Worm (Caenorhabditis elegans): Measurements from ENCODE around the gene his-41.

his-41 gene

DNA sequence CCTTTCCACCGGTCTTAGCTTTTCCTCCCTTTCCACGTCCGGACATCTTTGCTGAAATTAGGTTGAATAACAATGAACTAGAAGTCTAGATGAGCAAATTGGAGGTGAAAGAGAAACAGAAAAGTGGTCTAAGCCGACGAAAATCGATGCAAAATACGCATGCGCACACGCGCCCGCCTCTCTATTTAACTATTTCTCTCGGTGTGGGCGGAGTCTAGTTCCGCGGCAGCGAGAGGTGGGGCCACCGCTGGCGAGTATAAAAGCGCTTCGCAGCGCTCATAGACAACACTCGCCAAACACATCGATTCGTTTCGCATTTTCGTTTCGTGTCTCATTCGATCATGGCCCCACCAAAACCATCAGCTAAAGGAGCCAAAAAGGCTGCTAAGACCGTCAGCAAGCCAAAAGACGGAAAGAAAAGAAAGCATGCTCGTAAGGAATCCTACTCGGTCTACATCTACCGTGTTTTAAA lies at the start of gene his-41, which contains the start of gene his-35:
TSS of gene his-41 (plus strand) at position 299 of the 472 bp plus-strand sequence.
TSS of gene his-35 (minus strand) at position 51 of the 472 bp plus-strand sequence.
- no peak for TF ChIP-seq W03F9.2 (tag; optimal IDR thresholded peaks at IDR 0.05)
- TF ChIP-seq dao-5 (tag; optimal IDR thresholded peaks at IDR 0.05): no peak
- TF ChIP-seq him-1 (tag; optimal IDR thresholded peaks at IDR 0.05): no peak

DNA sequence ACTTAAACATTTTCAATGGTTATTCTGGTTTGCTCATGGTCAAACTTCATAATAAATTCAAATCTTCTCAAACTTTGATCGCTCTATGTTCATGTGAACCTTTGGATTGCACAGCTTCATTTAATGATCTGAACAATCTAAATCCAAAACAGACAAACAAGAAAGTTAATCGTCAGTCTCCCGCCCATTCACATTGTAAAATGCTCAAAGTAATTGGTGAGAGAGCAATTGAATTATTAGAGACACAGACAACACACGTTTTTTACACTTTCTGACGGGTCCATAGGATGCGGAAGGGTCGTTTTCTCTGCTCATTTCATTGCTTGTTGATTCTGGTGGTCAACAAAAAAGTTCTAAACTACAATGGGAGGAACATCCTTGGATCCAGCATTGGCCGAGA lies 48.6 kb upstream of the his-41 start, which contains the start of gene gsnl-1:
TSS of gene gsnl-1 (plus strand) at position 301 of the 400 bp plus-strand sequence.
- no peak for TF ChIP-seq W03F9.2 (tag; optimal IDR thresholded peaks at IDR 0.05)
- TF ChIP-seq dao-5 (tag; optimal IDR thresholded peaks at IDR 0.05): no peak
- TF ChIP-seq him-1 (tag; optimal IDR thresholded peaks at IDR 0.05): no peak

DNA sequence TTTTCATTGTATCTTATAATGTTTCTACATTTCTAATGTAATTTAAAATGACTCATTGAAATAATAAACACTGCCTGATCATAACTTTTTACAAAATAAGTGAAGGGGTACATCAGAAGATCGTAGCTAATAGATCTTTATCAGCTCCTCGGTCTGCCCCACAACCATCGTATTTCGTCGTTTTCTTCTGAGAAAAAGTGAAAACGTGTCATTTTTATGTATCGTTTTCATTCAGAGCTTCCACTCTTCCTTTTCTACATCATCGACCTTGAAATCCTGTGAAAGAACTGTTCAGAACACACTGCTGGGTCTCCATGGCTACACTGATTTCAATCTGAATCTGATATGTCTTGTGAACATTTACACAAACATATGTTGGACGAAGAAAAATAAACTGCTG lies 46.0 kb upstream of the his-41 start:
- TF ChIP-seq dao-5 (tag; optimal IDR thresholded peaks at IDR 0.05) (no peak), him-1 (tag; optimal IDR thresholded peaks at IDR 0.05) (no peak), W03F9.2 (tag; optimal IDR thresholded peaks at IDR 0.05) (no peak)

- TF ChIP-seq W03F9.2 (tag; optimal IDR thresholded peaks at IDR 0.05) (no peak), him-1 (tag; optimal IDR thresholded peaks at IDR 0.05) (no peak), dao-5 (tag; optimal IDR thresholded peaks at IDR 0.05) (no peak)
These were observed 44.4 kb upstream of the his-41 start, which contains the start of gene swt-5 for ce11 chrV:9500826-9501451. swt-5 (plus strand) TSS chrV:9501401.

DNA sequence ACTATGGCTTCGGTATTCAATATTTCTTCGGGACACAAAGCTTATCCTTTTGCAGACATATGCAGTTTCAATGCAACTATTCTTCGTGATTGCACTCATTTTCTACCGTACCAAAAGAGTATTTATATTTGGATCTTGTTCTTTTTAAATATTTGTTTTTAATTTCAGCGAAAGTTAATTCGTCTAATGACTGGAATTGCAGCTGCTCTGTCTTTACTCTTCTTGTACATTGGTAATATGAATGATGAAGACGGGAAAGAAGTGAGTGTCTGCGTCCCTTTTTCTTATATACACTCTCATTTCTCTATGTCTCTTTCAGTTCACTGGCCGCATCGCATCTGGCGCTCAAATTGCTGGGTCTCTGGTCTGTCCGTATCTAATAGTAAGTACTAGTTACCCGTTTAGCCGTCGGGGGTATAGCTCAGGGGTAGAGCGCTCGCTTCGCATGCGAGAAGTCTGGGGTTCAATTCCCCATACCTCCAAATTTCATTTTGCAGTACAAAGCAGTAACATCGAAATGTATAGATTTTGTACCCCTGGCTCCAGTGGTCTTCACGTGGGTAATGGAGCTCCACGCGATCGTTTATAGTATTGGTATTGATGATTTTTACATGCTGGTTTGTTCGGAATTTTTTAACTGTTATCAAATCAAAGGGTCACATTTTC lies 42.1 kb upstream of the his-41 start:
- TF ChIP-seq him-1 (tag; optimal IDR thresholded peaks at IDR 0.05): peak; percentile 47
- peak; percentile 14 for TF ChIP-seq W03F9.2 (tag; optimal IDR thresholded peaks at IDR 0.05)
- peak; percentile 55 for TF ChIP-seq dao-5 (tag; optimal IDR thresholded peaks at IDR 0.05)

DNA sequence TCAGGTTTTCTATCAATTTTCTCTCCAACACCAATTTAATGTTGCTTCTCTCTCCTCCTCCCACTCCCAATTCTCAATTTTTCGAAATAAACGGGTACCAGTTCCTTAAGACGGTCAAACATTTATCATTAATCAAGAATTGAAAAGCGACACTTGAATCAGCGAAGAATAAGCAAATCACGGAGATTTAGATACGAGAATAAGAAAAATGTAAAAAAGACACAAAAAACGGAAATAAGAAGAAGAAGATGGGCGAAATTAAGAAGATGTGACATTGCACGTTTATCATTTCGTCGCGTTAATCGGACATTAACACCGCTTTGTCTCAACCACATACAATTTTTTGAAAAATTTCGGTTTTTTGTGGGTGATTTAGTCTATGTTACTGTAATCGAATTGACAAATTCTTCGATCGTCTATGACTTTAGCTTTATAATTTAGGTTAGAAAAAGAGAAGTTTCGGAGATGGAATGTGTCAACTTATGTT lies 40.8 kb upstream of the his-41 start, which contains the start of gene haao-1:
TSS of gene haao-1 (plus strand) at position 437 of the 487 bp plus-strand sequence.
- TF ChIP-seq dao-5 (tag; optimal IDR thresholded peaks at IDR 0.05) (no peak), him-1 (tag; optimal IDR thresholded peaks at IDR 0.05) (no peak), W03F9.2 (tag; optimal IDR thresholded peaks at IDR 0.05) (no peak)

- TF ChIP-seq W03F9.2 (tag; optimal IDR thresholded peaks at IDR 0.05): no peak
These were observed 38.4 kb upstream of the his-41 start for ce11 chrV:9506931-9507330.

ce11 chrV:9507742-9508141 lies 37.6 kb upstream of the his-41 start, which contains the start of gene acs-14:
acs-14 (plus strand) TSS chrV:9508132.
- TF ChIP-seq dao-5 (tag; optimal IDR thresholded peaks at IDR 0.05) (no peak), W03F9.2 (tag; optimal IDR thresholded peaks at IDR 0.05) (no peak), him-1 (tag; optimal IDR thresholded peaks at IDR 0.05) (no peak)

DNA sequence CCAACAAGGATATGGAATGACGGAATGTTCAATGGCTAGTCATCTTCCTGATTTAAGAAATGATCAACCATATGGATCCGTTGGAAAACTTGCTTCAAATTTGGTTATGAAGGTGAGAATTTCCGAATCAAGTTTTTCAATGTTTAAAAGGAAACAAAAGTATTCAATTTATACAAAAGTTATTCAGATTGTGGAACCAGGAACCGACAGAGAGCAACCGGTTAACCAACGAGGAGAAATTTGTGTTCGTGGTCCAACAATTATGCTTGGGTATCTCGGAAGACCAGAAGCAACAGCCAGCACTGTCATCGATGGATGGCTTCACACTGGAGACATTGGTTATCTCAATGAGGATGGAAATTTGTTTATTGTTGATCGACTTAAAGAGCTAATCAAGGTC lies 35.7 kb upstream of the his-41 start:
- TF ChIP-seq W03F9.2 (tag; optimal IDR thresholded peaks at IDR 0.05) (no peak), dao-5 (tag; optimal IDR thresholded peaks at IDR 0.05) (no peak), him-1 (tag; optimal IDR thresholded peaks at IDR 0.05) (no peak)

DNA sequence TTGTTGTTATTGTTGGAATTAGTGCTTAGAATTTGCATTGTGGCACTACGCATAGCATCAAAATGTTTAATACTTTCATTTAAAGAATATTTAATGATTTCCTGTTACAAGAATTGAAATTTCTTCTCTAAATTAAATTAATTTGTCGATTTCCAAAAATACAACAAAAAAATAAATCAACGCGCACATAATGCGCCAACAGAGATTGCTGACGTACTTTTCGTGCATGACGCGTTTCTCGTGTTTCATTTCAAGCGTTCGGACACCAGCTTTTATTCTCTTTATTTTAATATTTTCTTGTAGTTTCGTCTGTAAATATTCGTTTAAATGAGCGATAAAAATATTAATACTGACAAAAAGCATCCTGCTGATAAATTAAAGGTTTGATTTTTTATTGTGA lies 31.7 kb upstream of the his-41 start, which contains the start of gene eif-2Bdelta:
TSS of gene eif-2Bdelta (plus strand) at position 235 of the 400 bp plus-strand sequence.
- TF ChIP-seq W03F9.2 (tag; optimal IDR thresholded peaks at IDR 0.05) (peak; percentile 34), him-1 (tag; optimal IDR thresholded peaks at IDR 0.05) (no peak), dao-5 (tag; optimal IDR thresholded peaks at IDR 0.05) (no peak)

ce11 chrV:9516280-9516679 lies 29.1 kb upstream of the his-41 start:
- TF ChIP-seq dao-5 (tag; optimal IDR thresholded peaks at IDR 0.05): no peak
- TF ChIP-seq W03F9.2 (tag; optimal IDR thresholded peaks at IDR 0.05): no peak
- no peak for TF ChIP-seq him-1 (tag; optimal IDR thresholded peaks at IDR 0.05)

DNA sequence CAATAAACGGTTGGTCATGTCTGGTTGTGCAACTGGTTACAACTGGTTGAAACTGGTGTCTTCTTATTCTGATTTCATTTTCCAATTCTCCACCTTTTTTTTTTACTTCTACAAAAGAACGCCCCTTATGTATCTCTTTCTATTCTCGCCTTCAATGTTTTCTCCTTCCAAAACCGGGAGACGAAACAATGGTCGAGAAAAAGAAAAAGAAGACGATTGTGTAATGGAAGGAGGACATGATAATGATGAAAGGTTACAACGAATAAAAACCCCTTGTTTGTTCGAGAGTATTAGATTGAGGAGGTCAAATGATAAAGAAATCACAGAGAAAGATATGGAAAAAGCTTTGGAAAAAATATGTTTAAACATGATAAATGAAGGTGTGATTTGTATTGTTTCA lies 26.5 kb upstream of the his-41 start, which contains the start of gene C50F4.8:
TSS of gene C50F4.8 (minus strand) at position 28 of the 400 bp plus-strand sequence.
- TF ChIP-seq W03F9.2 (tag; optimal IDR thresholded peaks at IDR 0.05) (no peak), dao-5 (tag; optimal IDR thresholded peaks at IDR 0.05) (no peak), him-1 (tag; optimal IDR thresholded peaks at IDR 0.05) (no peak)

- no peak for TF ChIP-seq him-1 (tag; optimal IDR thresholded peaks at IDR 0.05)
- no peak for TF ChIP-seq W03F9.2 (tag; optimal IDR thresholded peaks at IDR 0.05)
- no peak for TF ChIP-seq dao-5 (tag; optimal IDR thresholded peaks at IDR 0.05)
These were observed 23.6 kb upstream of the his-41 start for ce11 chrV:9521697-9522096.

DNA sequence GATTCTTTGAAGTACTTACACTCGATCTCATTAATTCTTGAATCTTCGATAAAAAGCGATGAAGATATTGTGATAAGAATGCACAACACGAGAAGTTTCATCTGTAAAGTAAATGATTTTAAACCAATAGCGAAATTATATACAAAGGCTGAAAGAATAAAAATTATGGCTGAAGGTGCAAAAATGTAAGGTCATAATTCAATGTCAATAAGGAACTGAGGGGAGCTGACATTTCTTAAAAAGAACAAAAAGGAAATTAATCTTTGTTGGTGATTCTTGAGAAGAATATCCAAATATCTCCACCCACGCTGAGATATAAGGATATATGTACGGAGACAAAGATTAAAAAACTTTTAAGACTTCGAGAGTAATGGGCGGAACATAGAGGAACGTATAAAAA lies 21.2 kb upstream of the his-41 start, which contains the start of gene C50F4.9:
TSS of gene C50F4.9 (minus strand) at position 101 of the 400 bp plus-strand sequence.
- TF ChIP-seq dao-5 (tag; optimal IDR thresholded peaks at IDR 0.05) (no peak), W03F9.2 (tag; optimal IDR thresholded peaks at IDR 0.05) (no peak), him-1 (tag; optimal IDR thresholded peaks at IDR 0.05) (no peak)

Data from whole organism, L4/young adult.